Worm (Caenorhabditis elegans): ENCODE data around the gene F01D5.1.

Gene F01D5.1

DNA sequence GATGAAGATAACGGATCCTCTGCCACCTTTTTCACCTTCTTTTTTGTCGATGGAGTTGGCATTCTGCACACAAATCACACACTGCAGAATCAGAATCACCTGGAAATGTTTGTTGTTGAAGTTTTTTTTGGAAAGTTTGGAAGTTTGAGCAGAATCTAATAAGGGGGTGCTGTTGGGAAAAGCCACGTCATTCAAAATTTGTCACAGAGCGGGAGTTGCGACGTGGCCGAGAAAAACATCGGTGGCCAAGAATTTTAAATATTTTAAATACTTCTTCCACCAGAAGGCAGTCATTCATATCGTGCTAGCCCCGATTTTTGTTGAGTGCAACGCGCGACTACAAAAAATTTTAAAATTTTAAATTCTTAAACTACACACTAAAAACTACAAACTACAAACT is 35.1 kb downstream of the F01D5.1 start, which contains the start of gene rpi-1:
Gene rpi-1, minus strand, starts transcription at position 101 of the 400 bp plus-strand sequence.
- no peak for TF ChIP-seq nhr-28 (tag; optimal IDR thresholded peaks at IDR 0.05)
- no peak for TF ChIP-seq aly-2 (tag; optimal IDR thresholded peaks at IDR 0.05)
- no peak for TF ChIP-seq nhr-23 (tag; optimal IDR thresholded peaks at IDR 0.05)
- no peak for TF ChIP-seq nhr-25 (tag; optimal IDR thresholded peaks at IDR 0.05)
- no peak for TF ChIP-seq fkh-2 (tag; optimal IDR thresholded peaks at IDR 0.05)
- TF ChIP-seq mdl-1 (tag; optimal IDR thresholded peaks at IDR 0.05), result no peak
- TF ChIP-seq R02D3.7 (tag; optimal IDR thresholded peaks at IDR 0.05), result no peak
- TF ChIP-seq hmg-11 (tag; optimal IDR thresholded peaks at IDR 0.05), result no peak

DNA sequence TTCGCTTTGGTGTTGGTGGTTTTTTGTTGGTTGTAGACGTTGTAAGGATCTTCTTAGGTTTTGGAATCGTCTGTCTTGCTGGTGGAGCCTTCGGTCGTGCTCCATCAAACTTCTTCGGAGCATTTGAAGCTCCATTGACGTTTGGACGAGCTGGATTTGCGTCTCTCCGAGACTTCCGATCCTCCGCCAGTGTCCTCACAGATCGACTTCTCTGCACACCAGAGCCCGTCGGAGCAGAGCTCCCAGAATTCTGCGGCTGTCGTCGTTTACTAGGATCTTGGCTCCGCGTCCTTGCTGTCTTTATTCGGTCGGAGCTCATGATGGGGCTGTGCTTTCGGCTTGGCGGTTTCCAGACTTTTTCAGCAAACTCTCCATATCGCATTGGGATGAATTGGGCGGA is 35.8 kb downstream of the F01D5.1 start:
- TF ChIP-seq egl-5 (tag; optimal IDR thresholded peaks at IDR 0.05), result no peak
- no peak for TF ChIP-seq ceh-16 (tag; optimal IDR thresholded peaks at IDR 0.05)
- TF ChIP-seq pqm-1 (tag; optimal IDR thresholded peaks at IDR 0.05), result no peak
- no peak for TF ChIP-seq mdl-1 (tag; optimal IDR thresholded peaks at IDR 0.05)

DNA sequence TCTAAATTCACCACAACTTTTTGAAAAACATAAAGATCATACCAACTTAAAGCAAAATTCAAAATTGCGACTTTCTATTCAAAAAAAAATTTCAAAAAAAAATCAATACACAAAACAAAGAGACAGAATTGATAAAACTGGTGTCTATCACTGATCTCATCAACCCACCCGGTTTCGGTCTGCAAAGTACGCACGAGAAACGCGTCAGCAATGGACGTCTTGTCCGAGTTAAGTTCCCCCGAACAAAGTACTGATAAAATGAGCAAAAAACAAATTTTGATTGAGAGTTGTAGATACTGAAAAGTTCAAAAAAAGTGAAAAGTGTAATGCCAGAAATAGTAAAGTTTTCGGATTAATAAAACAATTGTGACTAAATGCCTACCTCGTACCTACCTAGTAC is 39.0 kb downstream of the F01D5.1 start:
- TF ChIP-seq nhr-237 (tag; optimal IDR thresholded peaks at IDR 0.05) (no peak), pqm-1 (tag; optimal IDR thresholded peaks at IDR 0.05) (peak; percentile 1), elt-2 (tag; optimal IDR thresholded peaks at IDR 0.05) (peak; percentile 62), ceh-28 (tag; optimal IDR thresholded peaks at IDR 0.05) (peak; percentile 5)

DNA sequence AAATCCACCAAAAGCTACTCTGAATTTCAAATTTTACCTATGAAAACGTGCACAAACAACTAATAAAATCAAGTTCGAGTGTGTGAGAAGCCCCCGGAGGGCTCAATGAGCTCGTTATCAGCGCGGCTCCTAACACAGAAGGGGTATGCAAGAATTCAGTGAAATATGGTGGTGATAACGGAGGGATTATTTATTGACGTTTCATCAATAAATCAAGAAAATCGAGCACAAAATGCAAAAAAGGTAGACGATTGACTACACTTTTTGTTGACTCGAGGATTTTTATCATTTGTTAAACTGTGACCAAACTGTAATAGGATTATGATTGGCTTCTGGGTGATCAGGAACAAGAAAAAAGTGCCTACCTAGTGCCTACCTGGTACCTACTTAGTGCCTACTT is 39.9 kb downstream of the F01D5.1 start, which contains the start of gene zip-3:
Gene zip-3, minus strand, starts transcription at position 21 of the 400 bp plus-strand sequence.
- no peak for TF ChIP-seq elt-3 (tag; optimal IDR thresholded peaks at IDR 0.05)
- TF ChIP-seq pqm-1 (tag; optimal IDR thresholded peaks at IDR 0.05), result peak; percentile 55
- no peak for TF ChIP-seq nhr-77 (tag; optimal IDR thresholded peaks at IDR 0.05)
- peak; percentile 88 for TF ChIP-seq elt-2 (tag; optimal IDR thresholded peaks at IDR 0.05)

DNA sequence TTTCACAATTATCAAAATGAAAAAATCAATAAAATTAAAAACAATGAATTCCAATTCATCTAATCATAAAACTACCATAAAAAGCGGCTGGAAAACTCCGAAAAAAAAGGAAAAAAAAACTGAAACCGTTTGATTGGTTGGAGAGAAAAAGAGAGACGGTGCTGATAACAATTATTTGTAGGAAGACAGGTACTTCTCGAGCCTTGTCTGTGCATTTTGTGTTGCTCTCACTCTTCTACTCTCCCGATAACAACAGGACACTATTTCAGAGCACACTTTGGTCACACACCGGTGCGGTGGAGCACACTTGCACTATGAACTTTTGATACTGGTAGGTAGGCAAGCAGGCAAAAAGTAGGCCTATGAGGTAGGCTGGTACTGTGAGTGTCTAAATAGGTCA is 40.9 kb downstream of the F01D5.1 start:
- TF ChIP-seq elt-2 (tag; optimal IDR thresholded peaks at IDR 0.05), result peak; percentile 96
- TF ChIP-seq fkh-10 (GFP tag; optimal IDR thresholded peaks at IDR 0.05), result no peak
- TF ChIP-seq aly-2 (tag; optimal IDR thresholded peaks at IDR 0.05), result no peak
- no peak for TF ChIP-seq egl-27 (tag; optimal IDR thresholded peaks at IDR 0.05)
- no peak for TF ChIP-seq lsy-12 (tag; optimal IDR thresholded peaks at IDR 0.05)
- TF ChIP-seq nfya-1 (tag; optimal IDR thresholded peaks at IDR 0.05; ENCODE audit: insufficient read depth), result peak; percentile 59
- TF ChIP-seq fos-1 (tag; optimal IDR thresholded peaks at IDR 0.05), result no peak
- peak; percentile 92 for TF ChIP-seq pqm-1 (tag; optimal IDR thresholded peaks at IDR 0.05)
- TF ChIP-seq ama-1 (optimal IDR thresholded peaks at IDR 0.05), result no peak
- no peak for TF ChIP-seq tbx-2 (tag; optimal IDR thresholded peaks at IDR 0.05)
- TF ChIP-seq ztf-11 (tag; optimal IDR thresholded peaks at IDR 0.05), result no peak
- no peak for TF ChIP-seq nhr-28 (tag; optimal IDR thresholded peaks at IDR 0.05)
- no peak for TF ChIP-seq unc-62 (GFP tag; optimal IDR thresholded peaks at IDR 0.05)
- no peak for TF ChIP-seq lin-15B (tag; optimal IDR thresholded peaks at IDR 0.05)
- peak; percentile 13 for TF ChIP-seq jun-1 (tag; optimal IDR thresholded peaks at IDR 0.05)
- TF ChIP-seq elt-3 (tag; optimal IDR thresholded peaks at IDR 0.05), result no peak
- TF ChIP-seq pha-4 (tag; optimal IDR thresholded peaks at IDR 0.05), result peak; percentile 33
- TF ChIP-seq nhr-76 (tag; optimal IDR thresholded peaks at IDR 0.05), result no peak
- no peak for TF ChIP-seq ceh-16 (tag; optimal IDR thresholded peaks at IDR 0.05)
- no peak for TF ChIP-seq nhr-77 (tag; optimal IDR thresholded peaks at IDR 0.05)
- TF ChIP-seq ztf-4 (tag; optimal IDR thresholded peaks at IDR 0.05), result no peak
- TF ChIP-seq nhr-12 (tag; optimal IDR thresholded peaks at IDR 0.05), result no peak
- TF ChIP-seq egl-5 (tag; optimal IDR thresholded peaks at IDR 0.05), result no peak
- no peak for TF ChIP-seq skn-1 (tag; optimal IDR thresholded peaks at IDR 0.05)
- no peak for TF ChIP-seq ceh-28 (tag; optimal IDR thresholded peaks at IDR 0.05)
- no peak for TF ChIP-seq nhr-23 (tag; optimal IDR thresholded peaks at IDR 0.05)
- TF ChIP-seq nhr-67 (tag; optimal IDR thresholded peaks at IDR 0.05), result no peak
- no peak for TF ChIP-seq hmg-11 (tag; optimal IDR thresholded peaks at IDR 0.05)
- TF ChIP-seq sea-2 (GFP tag; optimal IDR thresholded peaks at IDR 0.05), result no peak
- TF ChIP-seq snpc-4 (tag; optimal IDR thresholded peaks at IDR 0.05), result no peak
- no peak for TF ChIP-seq lin-39 (tag; optimal IDR thresholded peaks at IDR 0.05)

Measured in whole organism, L3 larva.